Worm (Caenorhabditis elegans): ENCODE data around the gene Y67D8C.7.

- TF ChIP-seq unc-39 (tag; optimal IDR thresholded peaks at IDR 0.05) (no peak), ztf-4 (tag; optimal IDR thresholded peaks at IDR 0.05) (no peak)
Measured at ce11 chrIV:3086825-3087224, 20.1 kb upstream of the Y67D8C.7 start, which contains the start of gene Y67D8C.9.
